Fruit fly (Drosophila melanogaster): ENCODE measurements around the gene mrn.

Gene mrn

dm6 chr3L:15588514-15589138, 8.3 kb upstream of the mrn start, which contains the start of gene RhoGAP71E (continued):
- TF ChIP-seq CG34422 (GFP tag; IDR thresholded peaks at IDR 0.05) (no peak; the same call in 1 of the 3 replicates), CG2202 (tag; optimal IDR thresholded peaks at IDR 0.05) (no peak), Hand (GFP tag; optimal IDR thresholded peaks at IDR 0.05) (peak; percentile 18), Fer2 (tag; optimal IDR thresholded peaks at IDR 0.05) (peak; percentile 40), esg (GFP tag; conservative IDR thresholded peaks at IDR 0.05) (0 out of 2 replicates have a peak, but pooled peaks have one; percentile 6), Meics (GFP tag; optimal IDR thresholded peaks at IDR 0.05) (peak; percentile 62), mld (GFP tag; IDR thresholded peaks at IDR 0.05; ENCODE audit: partially characterized antibody) (no peak), gcm2 (GFP tag; optimal IDR thresholded peaks at IDR 0.05) (no peak), ranshi (GFP tag; IDR thresholded peaks at IDR 0.05) (no peak), mam (GFP tag; optimal IDR thresholded peaks at IDR 0.05) (peak; percentile 27), stc (GFP tag; IDR thresholded peaks at IDR 0.05) (peak; percentile 51; the same call in 1 of the 2 replicates), crol (GFP tag; IDR thresholded peaks at IDR 0.05) (no peak), D19B (GFP tag; optimal IDR thresholded peaks at IDR 0.05) (no peak), C15 (GFP tag; IDR thresholded peaks at IDR 0.05) (no peak), CG13624 (GFP tag; optimal IDR thresholded peaks at IDR 0.05) (peak; percentile 37), CG10321 (GFP tag; IDR thresholded peaks at IDR 0.05) (0 out of 2 replicates have a peak, but pooled peaks have one; percentile 8), CG9817 (tag; optimal IDR thresholded peaks at IDR 0.05) (peak; percentile 32), exex (tag; optimal IDR thresholded peaks at IDR 0.05) (peak; percentile 13), CG9437 (GFP tag; optimal IDR thresholded peaks at IDR 0.05) (no peak), fru (optimal IDR thresholded peaks at IDR 0.05) (no peak), Med (GFP tag) (peak; percentile 91), chif (GFP tag; optimal IDR thresholded peaks at IDR 0.05) (no peak), jumu (GFP tag; optimal IDR thresholded peaks at IDR 0.05) (no peak), CG13424 (tag; optimal IDR thresholded peaks at IDR 0.05) (peak; percentile 60), pho (GFP tag; optimal IDR thresholded peaks at IDR 0.05) (no peak), crp (GFP tag; optimal IDR thresholded peaks at IDR 0.05) (no peak), CG42726 (GFP tag; IDR thresholded peaks at IDR 0.05; ENCODE audit: partially characterized antibody) (peak; percentile 54; the same call in 1 of the 2 replicates), CG30403 (GFP tag; optimal IDR thresholded peaks at IDR 0.05) (no peak), CG8388 (GFP tag; optimal IDR thresholded peaks at IDR 0.05) (no peak), CG13894 (tag; optimal IDR thresholded peaks at IDR 0.05) (peak; percentile 59), CG17612 (GFP tag; IDR thresholded peaks at IDR 0.05) (no peak), Fer1 (GFP tag; optimal IDR thresholded peaks at IDR 0.05) (peak; percentile 63), CG7556 (GFP tag; optimal IDR thresholded peaks at IDR 0.05) (peak; percentile 6), Dfd (GFP tag; optimal IDR thresholded peaks at IDR 0.05) (no peak), z (GFP tag; IDR thresholded peaks at IDR 0.05) (no peak), PHDP (tag; optimal IDR thresholded peaks at IDR 0.05) (peak; percentile 23), CG17186 (GFP tag; optimal IDR thresholded peaks at IDR 0.05) (no peak), H2.0 (GFP tag; IDR thresholded peaks at IDR 0.05) (0 out of 2 replicates have a peak, but pooled peaks have one; percentile 47), CG11247 (GFP tag; IDR thresholded peaks at IDR 0.05) (peak; percentile 39; the same call in 1 of the 2 replicates), aop (GFP tag; IDR thresholded peaks at IDR 0.05) (no peak), CG1024 (GFP tag; IDR thresholded peaks at IDR 0.05) (0 out of 2 replicates have a peak, but pooled peaks have one; percentile 35), fd64A (GFP tag; optimal IDR thresholded peaks at IDR 0.05) (peak; percentile 10), sob (GFP tag; IDR thresholded peaks at IDR 0.05) (peak; percentile 65; the same call in 1 of the 2 replicates), CG2875 (GFP tag; optimal IDR thresholded peaks at IDR 0.05) (no peak), HmgZ (tag; optimal IDR thresholded peaks at IDR 0.05) (peak; percentile 63), CrebB (tag; optimal IDR thresholded peaks at IDR 0.05) (peak; percentile 66), Oaz (GFP tag; IDR thresholded peaks at IDR 0.05) (0 out of 2 replicates have a peak, but pooled peaks have one; percentile 32), CG11723 (GFP tag; optimal IDR thresholded peaks at IDR 0.05) (peak; percentile 35), Elba2 (GFP tag; optimal IDR thresholded peaks at IDR 0.05) (no peak), bigmax (GFP tag; optimal IDR thresholded peaks at IDR 0.05) (peak; percentile 24)

All from whole organism, embryonic.